In the genomic region with DNA sequence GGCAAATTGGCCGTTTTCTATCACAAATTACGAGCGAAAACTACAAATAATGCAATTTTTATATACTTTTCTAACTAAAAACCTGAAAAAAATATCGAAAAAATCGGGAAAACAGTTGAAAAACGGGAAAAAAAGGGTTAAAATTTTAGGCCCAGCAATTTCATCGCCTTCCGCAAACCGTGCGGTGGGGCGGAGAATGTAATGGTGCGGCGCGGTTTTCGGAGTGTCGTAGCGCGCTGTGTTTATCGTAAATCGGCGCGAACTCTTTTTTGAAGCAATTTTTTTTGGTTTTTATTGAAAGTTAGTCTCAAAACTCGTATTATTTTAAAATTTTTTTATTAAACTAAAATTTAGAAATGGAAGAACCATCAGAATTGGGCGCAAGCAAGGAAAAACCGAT, we compare ENCODE assay signal across 4 worm cellular contexts.
TF ChIP-seq lines count a peak whose summit lies in the region.

picd-1 (plus strand) TSS at position 352 of the 400 bp plus-strand sequence.

TF ChIP-seq in whole organism, L2 larva, 48 proteins besides CTCF, POLR2A, EP300 and RAD21 (continues in another document):
- TF ChIP-seq nhr-10 (tag; optimal IDR thresholded peaks at IDR 0.05; lab: Kevin White, UChicago) = no peak
- TF ChIP-seq ama-1 (optimal IDR thresholded peaks at IDR 0.05; lab: Kevin White, UChicago) = peak; percentile 0
- no peak for TF ChIP-seq ZK546.5 (tag; optimal IDR thresholded peaks at IDR 0.05; lab: Kevin White, UChicago)
- no peak for TF ChIP-seq nhr-12 (tag; optimal IDR thresholded peaks at IDR 0.05; lab: Kevin White, UChicago)
- TF ChIP-seq nhr-237 (tag; optimal IDR thresholded peaks at IDR 0.05; lab: Kevin White, UChicago) = no peak
- TF ChIP-seq dmd-4 (tag; optimal IDR thresholded peaks at IDR 0.05; lab: Kevin White, UChicago) = no peak
- peak in 1 of 2 experiments; percentile 84 for TF ChIP-seq lsy-2 (tag; optimal IDR thresholded peaks at IDR 0.05; lab: Kevin White, UChicago)
- no peak for TF ChIP-seq nhr-6 (tag; optimal IDR thresholded peaks at IDR 0.05; lab: Kevin White, UChicago)
- peak; percentile 61 for TF ChIP-seq nhr-21 (tag; optimal IDR thresholded peaks at IDR 0.05; lab: Kevin White, UChicago)
- no peak for TF ChIP-seq ztf-11 (tag; optimal IDR thresholded peaks at IDR 0.05; lab: Kevin White, UChicago)
- no peak for TF ChIP-seq egl-27 (tag; optimal IDR thresholded peaks at IDR 0.05; lab: Kevin White, UChicago)
- TF ChIP-seq mbf-1 (tag; optimal IDR thresholded peaks at IDR 0.05; lab: Kevin White, UChicago) = no peak
- TF ChIP-seq sma-9 (GFP tag; optimal IDR thresholded peaks at IDR 0.05; lab: Kevin White, UChicago) = no peak
- TF ChIP-seq sma-9 (tag; optimal IDR thresholded peaks at IDR 0.05; lab: Kevin White, UChicago) = no peak
- TF ChIP-seq crh-2 (tag; optimal IDR thresholded peaks at IDR 0.05; lab: Kevin White, UChicago) = peak; percentile 74
- peak; percentile 92 for TF ChIP-seq unc-55 (GFP tag; optimal IDR thresholded peaks at IDR 0.05; lab: Kevin White, UChicago)
- TF ChIP-seq sma-3 (GFP tag; optimal IDR thresholded peaks at IDR 0.05; lab: Kevin White, UChicago) = peak; percentile 78
- no peak for TF ChIP-seq elt-1 (tag; optimal IDR thresholded peaks at IDR 0.05; lab: Kevin White, UChicago)
- TF ChIP-seq unc-62 (GFP tag; optimal IDR thresholded peaks at IDR 0.05; lab: Kevin White, UChicago) = no peak
- TF ChIP-seq ztf-4 (tag; optimal IDR thresholded peaks at IDR 0.05; lab: Kevin White, UChicago) = peak; percentile 33
- TF ChIP-seq nhr-129 (tag; optimal IDR thresholded peaks at IDR 0.05; lab: Kevin White, UChicago) = peak; percentile 70
- TF ChIP-seq C34F6.9 (tag; optimal IDR thresholded peaks at IDR 0.05; lab: Kevin White, UChicago) = peak; percentile 67

TF ChIP-seq in whole organism, L4 larva, 104 proteins besides CTCF, POLR2A, EP300 and RAD21 (continues in another document):
- TF ChIP-seq dpl-1 (GFP tag; optimal IDR thresholded peaks at IDR 0.05; lab: Kevin White, UChicago) (peak; percentile 84), pha-4 (GFP tag; IDR thresholded peaks at IDR 0.05; lab: Robert Waterston, UW) (0 out of 2 replicates have a peak, but pooled peaks have one; percentile 11), pha-4 (tag; optimal IDR thresholded peaks at IDR 0.05; lab: Kevin White, UChicago) (no peak), nhr-6 (tag; optimal IDR thresholded peaks at IDR 0.05; lab: Kevin White, UChicago) (peak; percentile 71), aha-1 (tag; lab: Kevin White, UChicago) (peak; percentile 97), zag-1 (tag; optimal IDR thresholded peaks at IDR 0.05; lab: Kevin White, UChicago) (no peak), R02D3.7 (tag; optimal IDR thresholded peaks at IDR 0.05; lab: Kevin White, UChicago) (peak; percentile 57), lin-13 (GFP tag; optimal IDR thresholded peaks at IDR 0.05; lab: Kevin White, UChicago) (peak; percentile 64), php-3 (GFP tag; IDR thresholded peaks at IDR 0.05; lab: Robert Waterston, UW) (no peak), lin-38 (GFP tag; IDR thresholded peaks at IDR 0.05; lab: Robert Waterston, UW) (peak; percentile 59), T20F7.1 (GFP tag; optimal IDR thresholded peaks at IDR 0.05; lab: Kevin White, UChicago) (peak; percentile 99), fkh-10 (GFP tag; optimal IDR thresholded peaks at IDR 0.05; lab: Kevin White, UChicago) (peak; percentile 42), hmg-1.1 (GFP tag; IDR thresholded peaks at IDR 0.05; lab: Robert Waterston, UW) (peak; percentile 50; the same call in 1 of the 2 replicates), mes-2 (tag; optimal IDR thresholded peaks at IDR 0.05; lab: Kevin White, UChicago; ENCODE audit: poor library complexity, severe bottlenecking) (peak; percentile 87), unc-62 (GFP tag; optimal IDR thresholded peaks at IDR 0.05 in 1 of 2; lab: Kevin White, UChicago) (peak in 1 of 2 experiments; percentile 75), unc-62 (tag; optimal IDR thresholded peaks at IDR 0.05; lab: Kevin White, UChicago) (no peak), nhr-48 (tag; optimal IDR thresholded peaks at IDR 0.05; lab: Kevin White, UChicago) (no peak), nhr-11 (tag; optimal IDR thresholded peaks at IDR 0.05; lab: Kevin White, UChicago) (peak; percentile 27), ceh-44 (GFP tag; IDR thresholded peaks at IDR 0.05; lab: Robert Waterston, UW) (0 out of 2 replicates have a peak, but pooled peaks have one; percentile 12), hlh-30 (tag; optimal IDR thresholded peaks at IDR 0.05; lab: Kevin White, UChicago; ENCODE audit: insufficient read depth) (peak; percentile 58), nhr-25 (tag; optimal IDR thresholded peaks at IDR 0.05; lab: Kevin White, UChicago; ENCODE audit: borderline replicate concordance, insufficient read depth) (peak; percentile 39)

TF ChIP-seq in whole organism, late embryonic, 69 proteins besides CTCF, POLR2A, EP300 and RAD21:
- TF ChIP-seq elt-2 (tag; optimal IDR thresholded peaks at IDR 0.05; lab: Kevin White, UChicago) (no peak), nfya-1 (tag; optimal IDR thresholded peaks at IDR 0.05; lab: Kevin White, UChicago) (peak; percentile 66), hlh-15 (tag; optimal IDR thresholded peaks at IDR 0.05; lab: Kevin White, UChicago) (no peak), unc-42 (tag; optimal IDR thresholded peaks at IDR 0.05; lab: Kevin White, UChicago) (peak; percentile 21), sdc-2 (tag; optimal IDR thresholded peaks at IDR 0.05; lab: Kevin White, UChicago) (no peak), hlh-13 (GFP tag; optimal IDR thresholded peaks at IDR 0.05; lab: Kevin White, UChicago) (no peak), tbx-7 (tag; optimal IDR thresholded peaks at IDR 0.05; lab: Kevin White, UChicago) (no peak), syd-9 (tag; optimal IDR thresholded peaks at IDR 0.05; lab: Kevin White, UChicago) (no peak), ref-2 (tag; optimal IDR thresholded peaks at IDR 0.05; lab: Kevin White, UChicago) (peak; percentile 3), unc-55 (GFP tag; optimal IDR thresholded peaks at IDR 0.05; lab: Kevin White, UChicago) (peak; percentile 9), dve-1 (tag; optimal IDR thresholded peaks at IDR 0.05; lab: Kevin White, UChicago) (peak; percentile 17), ceh-19 (GFP tag; optimal IDR thresholded peaks at IDR 0.05; lab: Kevin White, UChicago) (no peak), ztf-16 (tag; optimal IDR thresholded peaks at IDR 0.05; lab: Kevin White, UChicago) (peak; percentile 23), ceh-18 (tag; optimal IDR thresholded peaks at IDR 0.05; lab: Kevin White, UChicago) (no peak), unc-86 (tag; optimal IDR thresholded peaks at IDR 0.05; lab: Kevin White, UChicago) (no peak), nhr-11 (tag; optimal IDR thresholded peaks at IDR 0.05; lab: Kevin White, UChicago) (no peak), pat-9 (tag; optimal IDR thresholded peaks at IDR 0.05; lab: Kevin White, UChicago) (no peak), ama-1 (optimal IDR thresholded peaks at IDR 0.05; lab: Kevin White, UChicago) (no peak), pha-4 (tag; optimal IDR thresholded peaks at IDR 0.05; lab: Kevin White, UChicago) (no peak), ets-4 (tag; optimal IDR thresholded peaks at IDR 0.05; lab: Kevin White, UChicago) (no peak), zip-5 (tag; optimal IDR thresholded peaks at IDR 0.05; lab: Kevin White, UChicago) (peak; percentile 0)

TF ChIP-seq in whole organism, mixed stage, embryonic, 35 proteins besides CTCF, POLR2A, EP300 and RAD21:
- no peak for TF ChIP-seq nhr-76 (tag; optimal IDR thresholded peaks at IDR 0.05; lab: Kevin White, UChicago)
- peak; percentile 85 for TF ChIP-seq mep-1 (tag; optimal IDR thresholded peaks at IDR 0.05; lab: Kevin White, UChicago)
- no peak for TF ChIP-seq nhr-12 (tag; optimal IDR thresholded peaks at IDR 0.05; lab: Kevin White, UChicago)
- no peak for TF ChIP-seq snpc-4 (tag; optimal IDR thresholded peaks at IDR 0.05; lab: Kevin White, UChicago)
- peak; percentile 39 for TF ChIP-seq ces-1 (GFP tag; optimal IDR thresholded peaks at IDR 0.05; lab: Kevin White, UChicago)
- TF ChIP-seq sem-2 (GFP tag; optimal IDR thresholded peaks at IDR 0.05; lab: Kevin White, UChicago) = no peak
- peak; percentile 88 for TF ChIP-seq lin-13 (tag; optimal IDR thresholded peaks at IDR 0.05; lab: Kevin White, UChicago)
- TF ChIP-seq ham-2 (GFP tag; optimal IDR thresholded peaks at IDR 0.05; lab: Kevin White, UChicago) = no peak
- TF ChIP-seq bed-3 (GFP tag; optimal IDR thresholded peaks at IDR 0.05; lab: Kevin White, UChicago) = no peak
- no peak for TF ChIP-seq ztf-11 (tag; optimal IDR thresholded peaks at IDR 0.05; lab: Kevin White, UChicago)
- TF ChIP-seq zip-8 (tag; optimal IDR thresholded peaks at IDR 0.05; lab: Kevin White, UChicago) = no peak
- peak; percentile 25 for TF ChIP-seq hlh-1 (tag; optimal IDR thresholded peaks at IDR 0.05; lab: Kevin White, UChicago)
- no peak for TF ChIP-seq unc-39 (tag; optimal IDR thresholded peaks at IDR 0.05; lab: Kevin White, UChicago)
- peak; percentile 58 for TF ChIP-seq sptf-1 (tag; optimal IDR thresholded peaks at IDR 0.05; lab: Kevin White, UChicago)
- TF ChIP-seq mls-2 (tag; optimal IDR thresholded peaks at IDR 0.05; lab: Kevin White, UChicago) = no peak
- no peak for TF ChIP-seq blmp-1 (tag; optimal IDR thresholded peaks at IDR 0.05; lab: Kevin White, UChicago)
- TF ChIP-seq unc-62 (GFP tag; optimal IDR thresholded peaks at IDR 0.05; lab: Kevin White, UChicago) = no peak
- no peak for TF ChIP-seq ceh-83 (GFP tag; optimal IDR thresholded peaks at IDR 0.05; lab: Kevin White, UChicago)
- TF ChIP-seq lsy-2 (tag; optimal IDR thresholded peaks at IDR 0.05; lab: Kevin White, UChicago) = peak; percentile 63
- TF ChIP-seq elt-3 (tag; optimal IDR thresholded peaks at IDR 0.05; lab: Kevin White, UChicago) = no peak
- no peak for TF ChIP-seq flh-1 (GFP tag; optimal IDR thresholded peaks at IDR 0.05; lab: Kevin White, UChicago)
- TF ChIP-seq cnd-1 (tag; optimal IDR thresholded peaks at IDR 0.05; lab: Kevin White, UChicago) = no peak
- TF ChIP-seq ceh-39 (tag; optimal IDR thresholded peaks at IDR 0.05; lab: Kevin White, UChicago) = peak; percentile 52
- TF ChIP-seq drap-1 (GFP tag; optimal IDR thresholded peaks at IDR 0.05; lab: Kevin White, UChicago) = no peak
- TF ChIP-seq pha-4 (tag; optimal IDR thresholded peaks at IDR 0.05; lab: Kevin White, UChicago) = peak; percentile 38
- no peak for TF ChIP-seq elt-1 (tag; optimal IDR thresholded peaks at IDR 0.05; lab: Kevin White, UChicago; ENCODE audit: borderline replicate concordance, insufficient read depth)
- TF ChIP-seq nhr-237 (tag; optimal IDR thresholded peaks at IDR 0.05; lab: Kevin White, UChicago) = peak; percentile 75
- TF ChIP-seq M03D4.4 (tag; optimal IDR thresholded peaks at IDR 0.05; lab: Kevin White, UChicago) = peak; percentile 4
- TF ChIP-seq lin-32 (GFP tag; optimal IDR thresholded peaks at IDR 0.05; lab: Kevin White, UChicago) = no peak
- no peak for TF ChIP-seq mab-5 (tag; optimal IDR thresholded peaks at IDR 0.05; lab: Kevin White, UChicago)
